Worm (Caenorhabditis elegans) whole organism, mixed stage, embryonic: ENCODE results near the gene klp-12.

ENCODE experiments used
- elt-1 ChIP-seq: sonication (generic microtip); optimal IDR thresholded peaks from 2 replicates; lab custom pipeline; 2017; ENCODE audit warnings: missing genetic modification characterization, mild to moderate bottlenecking, missing compliant biosample characterization, antibody characterized with exemption, moderate library complexity, borderline replicate concordance; ENCODE audit not compliant: insufficient read depth
- elt-3 ChIP-seq: fragments of 150-350 bp; optimal IDR thresholded peaks from 2 replicates; lab custom pipeline; 2014; ENCODE audit warnings: missing biosample characterization, missing genetic modification characterization
- lsy-2 ChIP-seq: fragments of 150-350 bp; optimal IDR thresholded peaks from 2 replicates; lab custom pipeline; 2014; ENCODE audit warnings: missing biosample characterization, missing genetic modification characterization
- nhr-12 ChIP-seq: fragments of 150-350 bp; optimal IDR thresholded peaks from 2 replicates; lab custom pipeline; 2014; ENCODE audit warnings: missing biosample characterization, missing genetic modification characterization
- sem-2 ChIP-seq: fragments of 200-800 bp; sonication (Bioruptor generic); optimal IDR thresholded peaks from 2 replicates; lab custom pipeline; 2018; ENCODE audit warnings: mild to moderate bottlenecking, missing genetic modification characterization, missing compliant biosample characterization
- ztf-11 ChIP-seq: fragments of 150-350 bp; optimal IDR thresholded peaks from 2 replicates; lab custom pipeline; 2014; ENCODE audit warnings: missing biosample characterization, missing genetic modification characterization

- no peak for TF ChIP-seq elt-1 (tag; lab: Kevin White, UChicago)
- TF ChIP-seq nhr-12 (tag; lab: Kevin White, UChicago), result no peak
- no peak for TF ChIP-seq sem-2 (GFP tag; lab: Kevin White, UChicago)
- no peak for TF ChIP-seq ztf-11
- TF ChIP-seq elt-3 (tag; lab: Kevin White, UChicago), result no peak
- no peak for TF ChIP-seq lsy-2 (tag; lab: Kevin White, UChicago)
Observed at ce11 chrIV:11311484-11311883, 48.2 kb downstream of the klp-12 start.
